Worm (Caenorhabditis elegans): ENCODE measurements around the gene sgk-1.

sgk-1 gene

DNA sequence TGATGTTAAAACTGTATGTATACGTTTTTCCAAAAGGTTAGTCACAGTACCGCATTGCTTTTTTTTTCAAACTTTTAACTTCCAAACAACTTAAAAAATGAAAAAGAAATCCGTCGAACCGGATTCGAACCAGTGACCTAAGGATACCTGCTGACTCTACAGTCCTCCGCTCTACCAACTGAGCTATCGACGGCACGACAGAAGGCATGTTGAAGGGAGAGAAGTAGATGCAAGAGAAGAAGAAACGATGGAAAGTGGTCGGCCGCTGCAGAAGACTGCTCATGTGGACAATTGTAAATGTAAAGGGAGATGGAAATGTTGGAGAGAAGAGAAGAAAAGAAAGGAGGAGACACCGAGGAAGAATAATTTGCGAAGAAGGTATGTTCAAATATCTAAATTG, 52.3 kb downstream of the sgk-1 start (continued):
- TF ChIP-seq ceh-20 (GFP tag; IDR thresholded peaks at IDR 0.05) (peak; percentile 93), ceh-44 (GFP tag; IDR thresholded peaks at IDR 0.05) (peak; percentile 85), lin-13 (GFP tag; optimal IDR thresholded peaks at IDR 0.05) (peak; percentile 80), ceh-82 (tag; optimal IDR thresholded peaks at IDR 0.05) (no peak), lim-7 (GFP tag; IDR thresholded peaks at IDR 0.05) (peak; percentile 96), dmd-6 (GFP tag; IDR thresholded peaks at IDR 0.05) (peak; percentile 89), hmg-1.1 (GFP tag; IDR thresholded peaks at IDR 0.05) (peak; percentile 99), dve-1 (tag; optimal IDR thresholded peaks at IDR 0.05; ENCODE audit: insufficient read depth) (peak; percentile 89), pqm-1 (tag; optimal IDR thresholded peaks at IDR 0.05) (no peak), ctbp-1 (GFP tag; IDR thresholded peaks at IDR 0.05) (peak; percentile 96), aha-1 (tag) (peak; percentile 99), zag-1 (tag; optimal IDR thresholded peaks at IDR 0.05) (peak; percentile 30), mep-1 (tag; optimal IDR thresholded peaks at IDR 0.05) (peak; percentile 93), ZK546.5 (tag; optimal IDR thresholded peaks at IDR 0.05) (no peak), sdz-12 (GFP tag; optimal IDR thresholded peaks at IDR 0.05) (peak; percentile 45), ces-1 (GFP tag; optimal IDR thresholded peaks at IDR 0.05) (peak; percentile 63), attf-4 (tag; optimal IDR thresholded peaks at IDR 0.05) (peak; percentile 17), spr-3 (GFP tag; optimal IDR thresholded peaks at IDR 0.05) (peak; percentile 78), daf-19 (GFP tag; conservative IDR thresholded peaks at IDR 0.05) (peak; percentile 85), unc-130 (GFP tag; optimal IDR thresholded peaks at IDR 0.05) (peak; percentile 48), ztf-7 (tag; optimal IDR thresholded peaks at IDR 0.05) (peak; percentile 90), F49E8.2 (tag; optimal IDR thresholded peaks at IDR 0.05; ENCODE audit: borderline replicate concordance) (peak; percentile 39), skn-1 (tag; optimal IDR thresholded peaks at IDR 0.05) (no peak), mdl-1 (tag; optimal IDR thresholded peaks at IDR 0.05) (peak in 1 of 2 experiments; percentile 28), egl-27 (tag; optimal IDR thresholded peaks at IDR 0.05) (no peak), daf-16 (GFP tag; optimal IDR thresholded peaks at IDR 0.05) (peak; percentile 91 to 92), daf-16 (tag; optimal IDR thresholded peaks at IDR 0.05) (peak; percentile 77), tra-1 (GFP tag; IDR thresholded peaks at IDR 0.05) (peak; percentile 93), nhr-48 (tag; optimal IDR thresholded peaks at IDR 0.05) (peak; percentile 76), snpc-4 (tag; optimal IDR thresholded peaks at IDR 0.05) (peak; percentile 31), mdt-29 (GFP tag; IDR thresholded peaks at IDR 0.05) (peak; percentile 78), lir-3 (tag; optimal IDR thresholded peaks at IDR 0.05) (peak; percentile 79), dmd-8 (GFP tag; IDR thresholded peaks at IDR 0.05) (peak; percentile 97), set-16 (GFP tag; IDR thresholded peaks at IDR 0.05) (peak; percentile 64), snpc-1.2 (GFP tag; IDR thresholded peaks at IDR 0.05) (peak; percentile 88), rbr-2 (tag; optimal IDR thresholded peaks at IDR 0.05) (peak; percentile 92), zfp-3 (GFP tag; conservative IDR thresholded peaks at IDR 0.05) (peak; percentile 85), cey-2 (tag; optimal IDR thresholded peaks at IDR 0.05; ENCODE audit: borderline replicate concordance, insufficient read depth) (peak; percentile 47), zip-11 (GFP tag; IDR thresholded peaks at IDR 0.05) (peak; percentile 86), nhr-25 (tag; optimal IDR thresholded peaks at IDR 0.05; ENCODE audit: borderline replicate concordance, insufficient read depth) (peak; percentile 8), nhr-111 (GFP tag; optimal IDR thresholded peaks at IDR 0.05) (peak; percentile 66), nhr-102 (tag; optimal IDR thresholded peaks at IDR 0.05) (peak; percentile 95), arid-1 (GFP tag; conservative IDR thresholded peaks at IDR 0.05) (peak; percentile 85), egl-43 (GFP tag; IDR thresholded peaks at IDR 0.05) (peak; percentile 99), dpl-1 (GFP tag; optimal IDR thresholded peaks at IDR 0.05) (peak; percentile 59), fkh-10 (GFP tag; optimal IDR thresholded peaks at IDR 0.05) (peak; percentile 44), T20F7.1 (GFP tag; optimal IDR thresholded peaks at IDR 0.05) (peak; percentile 80), aly-2 (tag; optimal IDR thresholded peaks at IDR 0.05) (no peak), hlh-11 (tag; optimal IDR thresholded peaks at IDR 0.05) (peak; percentile 85), zfp-2 (tag; optimal IDR thresholded peaks at IDR 0.05) (peak; percentile 52), dmd-9 (GFP tag; IDR thresholded peaks at IDR 0.05) (peak; percentile 86), lin-15B (tag; optimal IDR thresholded peaks at IDR 0.05) (no peak)
